Fruit fly (Drosophila melanogaster) whole organism, embryonic: ENCODE measurements around the gene CG33490.
A peak's percentile ranks its signal among the peaks of the same experiment; 100 is the strongest.

ENCODE experiments used
- Ada2b ChIP-seq: fragments of 200-800 bp; sonication (Bioruptor generic); IDR thresholded peaks from 2 replicates; pipeline ENCODE4 v1.3.6; 2022; ENCODE audit warnings: missing biosample characterization, missing genetic modification characterization
- Antp ChIP-seq: fragments of 200-800 bp; sonication (Bioruptor generic); optimal IDR thresholded peaks from 3 replicates; lab custom pipeline; 2016; ENCODE audit warnings: missing biosample characterization, missing genetic modification characterization
- Asciz ChIP-seq: fragments of 200-800 bp; sonication (Bioruptor generic); optimal IDR thresholded peaks from 2 replicates; lab custom pipeline; 2017; ENCODE audit warnings: missing biosample characterization, mild to moderate bottlenecking, missing genetic modification characterization, missing genetic modification reagents
- Bdp1 ChIP-seq: fragments of 200-800 bp; sonication (Bioruptor generic); optimal IDR thresholded peaks from 3 replicates; lab custom pipeline; 2016; ENCODE audit warnings: missing biosample characterization, missing genetic modification characterization
- CG10565 ChIP-seq: fragments of 200-800 bp; sonication (Bioruptor generic); optimal IDR thresholded peaks from 3 replicates; lab custom pipeline; 2016; ENCODE audit warnings: missing biosample characterization, mild to moderate bottlenecking, missing genetic modification characterization
- CG11695 ChIP-seq: fragments of 200-800 bp; sonication (Bioruptor generic); IDR thresholded peaks from 3 replicates; pipeline ENCODE4 v1.3.6; 2022; ENCODE audit warnings: missing biosample characterization, missing genetic modification characterization
- CG11723 ChIP-seq: fragments of 200-800 bp; sonication (Bioruptor generic); optimal IDR thresholded peaks from 2 replicates; lab custom pipeline; 2017; ENCODE audit warnings: missing biosample characterization, mild to moderate bottlenecking, missing genetic modification characterization
- CG12744 ChIP-seq: fragments of 200-800 bp; sonication (Bioruptor generic); optimal IDR thresholded peaks from 2 replicates; lab custom pipeline; 2016; ENCODE audit warnings: missing biosample characterization, missing genetic modification characterization
- CG17361 ChIP-seq: fragments of 200-800 bp; sonication (Bioruptor generic); IDR thresholded peaks from 3 replicates; pipeline ENCODE4 v1.3.6; 2022; ENCODE audit warnings: missing biosample characterization, missing genetic modification characterization
- CG17612 ChIP-seq: fragments of 200-800 bp; sonication (Bioruptor generic); IDR thresholded peaks from 2 replicates; pipeline ENCODE4 v1.3.6; 2022; ENCODE audit warnings: missing biosample characterization, missing genetic modification characterization
- CG30431 ChIP-seq: fragments of 200-800 bp; sonication (Bioruptor generic); optimal IDR thresholded peaks from 2 replicates; lab custom pipeline; 2017; ENCODE audit warnings: missing biosample characterization, missing genetic modification characterization
- CG32772 ChIP-seq: fragments of 200-800 bp; sonication (Bioruptor generic); IDR thresholded peaks from 2 replicates; pipeline ENCODE4 v1.3.6; 2022; ENCODE audit warnings: missing biosample characterization, missing genetic modification characterization
- CG3407 ChIP-seq: fragments of 200-800 bp; sonication (Bioruptor generic); optimal IDR thresholded peaks from 2 replicates; lab custom pipeline; 2018; ENCODE audit warnings: missing biosample characterization, mild to moderate bottlenecking, missing genetic modification characterization
- CG34422 ChIP-seq: fragments of 200-800 bp; sonication (Bioruptor generic); IDR thresholded peaks from 3 replicates; pipeline ENCODE4 v1.3.6; 2022; ENCODE audit warnings: missing biosample characterization, missing genetic modification characterization
- CG4360 ChIP-seq: fragments of 200-800 bp; sonication (Bioruptor generic); IDR thresholded peaks from 2 replicates; pipeline ENCODE4 v1.3.6; 2022; ENCODE audit warnings: missing biosample characterization, missing genetic modification characterization
- CG4617 ChIP-seq: fragments of 200-800 bp; sonication (Bioruptor generic); optimal IDR thresholded peaks from 3 replicates; lab custom pipeline; 2016; ENCODE audit warnings: missing biosample characterization, missing genetic modification characterization, borderline replicate concordance
- CG4707 ChIP-seq: fragments of 200-800 bp; sonication (Bioruptor generic); optimal IDR thresholded peaks from 2 replicates; lab custom pipeline; 2018; ENCODE audit warnings: missing biosample characterization, mild to moderate bottlenecking, missing genetic modification characterization, moderate library complexity
- CG6654 ChIP-seq: fragments of 200-800 bp; sonication (Bioruptor generic); optimal IDR thresholded peaks from 2 replicates; lab custom pipeline; 2017; ENCODE audit warnings: missing biosample characterization, mild to moderate bottlenecking, missing genetic modification characterization
- CG7372 ChIP-seq: fragments of 200-800 bp; sonication (Bioruptor generic); IDR thresholded peaks from 2 replicates; pipeline ENCODE4 v1.3.6; 2022; ENCODE audit warnings: missing biosample characterization, missing genetic modification characterization
- CG8388 ChIP-seq: fragments of 200-800 bp; sonication (Bioruptor generic); optimal IDR thresholded peaks from 2 replicates; lab custom pipeline; 2019; ENCODE audit warnings: missing biosample characterization, mild to moderate bottlenecking, missing genetic modification characterization, moderate library complexity
- CG9817 ChIP-seq: fragments of 200-800 bp; sonication (Bioruptor generic); optimal IDR thresholded peaks from 2 replicates; lab custom pipeline; 2018; ENCODE audit warnings: missing biosample characterization, mild to moderate bottlenecking, missing genetic modification characterization, moderate library complexity
- CoRest ChIP-seq: fragments of 200-800 bp; sonication (Bioruptor generic); optimal IDR thresholded peaks from 3 replicates; lab custom pipeline; 2018; ENCODE audit warnings: missing biosample characterization, mild to moderate bottlenecking, missing genetic modification characterization, moderate library complexity
- Gug ChIP-seq: fragments of 200-800 bp; sonication (Bioruptor generic); IDR thresholded peaks from 4 replicates; pipeline ENCODE4 v1.3.6; 2022; ENCODE audit warnings: missing biosample characterization, missing genetic modification characterization
- HmgZ ChIP-seq: fragments of 200-800 bp; sonication (Bioruptor generic); optimal IDR thresholded peaks from 2 replicates; lab custom pipeline; 2018; ENCODE audit warnings: missing biosample characterization, mild to moderate bottlenecking, missing genetic modification characterization
- Hr39 ChIP-seq: fragments of >200 bp; optimal IDR thresholded peaks from 2 replicates; lab custom pipeline; 2017
- Kr ChIP-seq: fragments of 200-800 bp; sonication (Bioruptor generic); optimal IDR thresholded peaks from 2 replicates; lab custom pipeline; 2017; ENCODE audit warnings: missing biosample characterization, mild to moderate bottlenecking, missing genetic modification characterization
- MESR4 ChIP-seq: fragments of 200-800 bp; sonication (Bioruptor generic); optimal IDR thresholded peaks from 2 replicates; lab custom pipeline; 2018; ENCODE audit warnings: missing biosample characterization, mild to moderate bottlenecking, missing genetic modification characterization, moderate library complexity
- Med ChIP-seq: fragments of 200-800 bp; sonication (Bioruptor generic); peaks from one replicate; lab custom pipeline; 2016; ENCODE audit warnings: missing biosample characterization, missing genetic modification characterization, mild to moderate bottlenecking, inconsistent platforms, moderate library complexity
- Meics ChIP-seq: fragments of 200-800 bp; sonication (Bioruptor generic); optimal IDR thresholded peaks from 2 replicates; lab custom pipeline; 2017; ENCODE audit warnings: missing biosample characterization, mild to moderate bottlenecking, missing genetic modification characterization
- Mrtf ChIP-seq: fragments of 200-800 bp; sonication (Bioruptor generic); IDR thresholded peaks from 3 replicates; pipeline ENCODE4 v1.3.6; 2022; ENCODE audit warnings: missing biosample characterization, missing genetic modification characterization
- NFAT ChIP-seq: fragments of 200-800 bp; sonication (Bioruptor generic); IDR thresholded peaks from 2 replicates; pipeline ENCODE4 v1.3.6; 2022; ENCODE audit warnings: missing biosample characterization, missing genetic modification characterization
- ara ChIP-seq: fragments of 200-800 bp; sonication (Bioruptor generic); IDR thresholded peaks from 2 replicates; pipeline ENCODE4 v1.3.6; 2022; ENCODE audit warnings: missing biosample characterization, missing genetic modification characterization
- crc ChIP-seq: fragments of 200-800 bp; sonication (Bioruptor generic); optimal IDR thresholded peaks from 2 replicates; lab custom pipeline; 2016; ENCODE audit warnings: missing biosample characterization, missing genetic modification characterization
- cwo ChIP-seq: fragments of 200-800 bp; sonication (Bioruptor generic); optimal IDR thresholded peaks from 3 replicates; lab custom pipeline; 2017; ENCODE audit warnings: missing biosample characterization, missing genetic modification characterization, mild to moderate bottlenecking, moderate library complexity, missing genetic modification reagents
- ewg ChIP-seq: fragments of 200-800 bp; sonication (Bioruptor generic); optimal IDR thresholded peaks from 3 replicates; lab custom pipeline; 2017; ENCODE audit warnings: mild to moderate bottlenecking, missing biosample characterization, missing genetic modification reagents, missing genetic modification characterization
- gcm ChIP-seq: fragments of 200-800 bp; sonication (Bioruptor generic); optimal IDR thresholded peaks from 2 replicates; lab custom pipeline; 2019; ENCODE audit warnings: missing biosample characterization, mild to moderate bottlenecking, missing genetic modification characterization, moderate library complexity
- jigr1 ChIP-seq: fragments of 200-800 bp; sonication (Bioruptor generic); IDR thresholded peaks from 3 replicates; pipeline ENCODE4 v1.3.6; 2022; ENCODE audit warnings: missing biosample characterization, missing genetic modification characterization
- kah ChIP-seq: fragments of 200-800 bp; sonication (Bioruptor generic); optimal IDR thresholded peaks from 2 replicates; lab custom pipeline; 2018; ENCODE audit warnings: missing biosample characterization, mild to moderate bottlenecking, missing genetic modification characterization
- kay ChIP-seq: fragments of 200-800 bp; sonication (Bioruptor generic); optimal IDR thresholded peaks from 2 replicates; lab custom pipeline; 2016; ENCODE audit warnings: missing biosample characterization, missing genetic modification characterization
- mld ChIP-seq: fragments of 200-800 bp; sonication (Bioruptor generic); IDR thresholded peaks from 3 replicates; pipeline ENCODE4 v1.3.6; 2022; ENCODE audit warnings: missing biosample characterization, missing genetic modification characterization; ENCODE audit not compliant: partially characterized antibody
- odd ChIP-seq: fragments of 200-800 bp; sonication (Bioruptor generic); optimal IDR thresholded peaks from 2 replicates; lab custom pipeline; 2017; ENCODE audit warnings: missing biosample characterization, mild to moderate bottlenecking, missing genetic modification characterization
- onecut ChIP-seq: fragments of 200-800 bp; sonication (Bioruptor generic); IDR thresholded peaks from 2 replicates; pipeline ENCODE4 v1.3.6; 2022; ENCODE audit warnings: missing biosample characterization, missing genetic modification characterization
- pita ChIP-seq: fragments of 200-800 bp; sonication (Bioruptor generic); optimal IDR thresholded peaks from 2 replicates; lab custom pipeline; 2017; ENCODE audit warnings: missing biosample characterization, mild to moderate bottlenecking, missing genetic modification characterization
- row ChIP-seq: fragments of 200-800 bp; sonication (Bioruptor generic); IDR thresholded peaks from 3 replicates; pipeline ENCODE4 v1.3.6; 2022; ENCODE audit warnings: missing biosample characterization, missing genetic modification characterization
- salm ChIP-seq: fragments of 200-800 bp; sonication (Bioruptor generic); optimal IDR thresholded peaks from 2 replicates; lab custom pipeline; 2018; ENCODE audit warnings: missing biosample characterization, mild to moderate bottlenecking, missing genetic modification characterization
- sima ChIP-seq: fragments of 200-800 bp; sonication (Bioruptor generic); optimal IDR thresholded peaks from 2 replicates; lab custom pipeline; 2016; ENCODE audit warnings: missing biosample characterization, missing genetic modification characterization
- so ChIP-seq: fragments of 200-800 bp; sonication (Bioruptor generic); IDR thresholded peaks from 3 replicates; pipeline ENCODE4 v1.3.6; 2022; ENCODE audit warnings: missing biosample characterization, missing genetic modification characterization
- vnd ChIP-seq: fragments of 200-800 bp; sonication (Bioruptor generic); IDR thresholded peaks from 3 replicates; pipeline ENCODE4 v1.3.6; 2022; ENCODE audit warnings: missing biosample characterization, missing genetic modification characterization; ENCODE audit not compliant: partially characterized antibody
- z ChIP-seq: fragments of 200-800 bp; sonication (Bioruptor generic); IDR thresholded peaks from 3 replicates; pipeline ENCODE4 v1.3.6; 2022; ENCODE audit warnings: missing biosample characterization, missing genetic modification characterization

The CG33490 gene

dm6 chr3L:11561946-11562760 lies 12.3 kb downstream of the CG33490 start, which contains the start of the genes CG7394 and Mob2 (continued):
- TF ChIP-seq mld (0 out of 3 replicates have a peak, but pooled peaks have one; percentile 71), CG34422 (peak; percentile 81), CG4360 (GFP tag; lab: Robert Waterston, UW) (peak; percentile 63), CG7372 (GFP tag; lab: Robert Waterston, UW) (peak; percentile 90), kah (GFP tag; lab: Kevin White, UChicago) (peak; percentile 43), onecut (peak; percentile 65), pita (GFP tag; lab: Kevin White, UChicago) (no peak), NFAT (GFP tag; lab: Robert Waterston, UW) (peak; percentile 91), cwo (peak; percentile 78), vnd (GFP tag; lab: Robert Waterston, UW) (peak; percentile 86), CG30431 (GFP tag; lab: Kevin White, UChicago) (peak; percentile 65), Antp (GFP tag; lab: Kevin White, UChicago) (peak; percentile 63), HmgZ (tag; lab: Kevin White, UChicago) (peak; percentile 92), CG17361 (GFP tag; lab: Robert Waterston, UW) (peak; percentile 82), CG4707 (GFP tag; lab: Kevin White, UChicago) (peak; percentile 70), gcm (GFP tag; lab: Kevin White, UChicago) (peak; percentile 74), CG12744 (GFP tag; lab: Kevin White, UChicago) (peak; percentile 84), CG3407 (GFP tag; lab: Kevin White, UChicago) (peak; percentile 62), CG32772 (peak; percentile 91), Gug (GFP tag; lab: Robert Waterston, UW) (peak; percentile 87; the same call in 3 of the 4 replicates), odd (peak; percentile 69), row (peak; percentile 96), Asciz (GFP tag; lab: Kevin White, UChicago) (peak; percentile 57), crc (GFP tag; lab: Kevin White, UChicago) (peak; percentile 60), CG11695 (GFP tag; lab: Robert Waterston, UW) (peak; percentile 91), CoRest (tag; lab: Kevin White, UChicago) (peak; percentile 92), Med (GFP tag; lab: Kevin White, UChicago) (peak; percentile 98), jigr1 (GFP tag; lab: Robert Waterston, UW) (peak; percentile 53; the same call in 1 of the 3 replicates), so (peak; percentile 79; the same call in 2 of the 3 replicates), Bdp1 (GFP tag; lab: Kevin White, UChicago) (peak; percentile 80), kay (peak; percentile 84), Hr39 (lab: Kevin White, UChicago) (peak; percentile 94), ewg (GFP tag; lab: Kevin White, UChicago) (peak; percentile 98), CG6654 (GFP tag; lab: Kevin White, UChicago) (peak; percentile 28), CG4617 (GFP tag; lab: Kevin White, UChicago) (peak; percentile 85), CG10565 (GFP tag; lab: Kevin White, UChicago) (no peak), sima (GFP tag; lab: Kevin White, UChicago) (peak; percentile 42), Mrtf (GFP tag; lab: Robert Waterston, UW) (peak; percentile 78), MESR4 (GFP tag; lab: Kevin White, UChicago) (peak; percentile 80), CG11723 (GFP tag; lab: Kevin White, UChicago) (peak; percentile 67), z (peak; percentile 62; the same call in 2 of the 3 replicates), Meics (GFP tag; lab: Kevin White, UChicago) (peak; percentile 90), Kr (GFP tag; lab: Kevin White, UChicago) (no peak), CG17612 (peak; percentile 84), salm (tag; lab: Kevin White, UChicago) (peak; percentile 54), ara (GFP tag; lab: Robert Waterston, UW) (peak; percentile 91), CG9817 (tag; lab: Kevin White, UChicago) (peak; percentile 84), Ada2b (GFP tag; lab: Robert Waterston, UW) (peak; percentile 88), CG8388 (GFP tag; lab: Kevin White, UChicago) (peak; percentile 81)
